Fruit fly (Drosophila melanogaster) whole organism, embryonic: ENCODE results near the gene CG5381.
A peak's percentile ranks its signal among the peaks of the same experiment; 100 is the strongest.

Experiments
- Abd-B ChIP-seq: fragments of 200-800 bp; sonication (Bioruptor generic); optimal IDR thresholded peaks from 2 replicates; lab custom pipeline; 2018; ENCODE audit warnings: missing biosample characterization, mild to moderate bottlenecking, missing genetic modification characterization, moderate library complexity
- Asciz ChIP-seq: fragments of 200-800 bp; sonication (Bioruptor generic); optimal IDR thresholded peaks from 2 replicates; lab custom pipeline; 2017; ENCODE audit warnings: missing biosample characterization, mild to moderate bottlenecking, missing genetic modification characterization, missing genetic modification reagents
- CG11398 ChIP-seq: fragments of 200-800 bp; sonication (Bioruptor generic); optimal IDR thresholded peaks from 2 replicates; lab custom pipeline; 2016; ENCODE audit warnings: missing biosample characterization, missing genetic modification characterization
- CG11723 ChIP-seq: fragments of 200-800 bp; sonication (Bioruptor generic); optimal IDR thresholded peaks from 2 replicates; lab custom pipeline; 2017; ENCODE audit warnings: missing biosample characterization, mild to moderate bottlenecking, missing genetic modification characterization
- CG12104 ChIP-seq: fragments of 200-800 bp; sonication (Bioruptor generic); optimal IDR thresholded peaks from 3 replicates; lab custom pipeline; 2016; ENCODE audit warnings: missing biosample characterization, missing genetic modification characterization
- CG12299 ChIP-seq: fragments of 200-800 bp; sonication (Bioruptor generic); optimal IDR thresholded peaks from 2 replicates; lab custom pipeline; 2018; ENCODE audit warnings: missing biosample characterization, mild to moderate bottlenecking, missing genetic modification characterization
- CG13424 ChIP-seq: fragments of 200-800 bp; sonication (Bioruptor generic); optimal IDR thresholded peaks from 2 replicates; lab custom pipeline; 2019; ENCODE audit warnings: missing biosample characterization, mild to moderate bottlenecking, missing genetic modification characterization, moderate library complexity
- CG13624 ChIP-seq: fragments of 200-800 bp; sonication (Bioruptor generic); optimal IDR thresholded peaks from 2 replicates; lab custom pipeline; 2016; ENCODE audit warnings: missing biosample characterization, missing genetic modification characterization
- CG1603 ChIP-seq: fragments of 200-800 bp; sonication (Bioruptor generic); optimal IDR thresholded peaks from 2 replicates; lab custom pipeline; 2019; ENCODE audit warnings: missing biosample characterization, mild to moderate bottlenecking, missing genetic modification characterization, moderate library complexity
- CG1647 ChIP-seq: fragments of 200-800 bp; sonication (Bioruptor generic); optimal IDR thresholded peaks from 3 replicates; lab custom pipeline; 2016; ENCODE audit warnings: missing biosample characterization, missing genetic modification characterization
- CG16815 ChIP-seq: fragments of 200-800 bp; sonication (Bioruptor generic); optimal IDR thresholded peaks from 3 replicates; lab custom pipeline; 2017; ENCODE audit warnings: missing biosample characterization, mild to moderate bottlenecking, missing genetic modification characterization
- CG17361 ChIP-seq: fragments of 200-800 bp; sonication (Bioruptor generic); IDR thresholded peaks from 3 replicates; pipeline ENCODE4 v1.3.6; 2022; ENCODE audit warnings: missing biosample characterization, missing genetic modification characterization
- CG18011 ChIP-seq: fragments of 200-800 bp; sonication (Bioruptor generic); optimal IDR thresholded peaks from 2 replicates; lab custom pipeline; 2017; ENCODE audit warnings: missing biosample characterization, missing genetic modification characterization, mild to moderate bottlenecking, moderate library complexity, missing genotype
- CG2712 ChIP-seq: fragments of 200-800 bp; optimal IDR thresholded peaks from 3 replicates; lab custom pipeline; 2019; ENCODE audit warnings: missing biosample characterization, mild to moderate bottlenecking, missing genetic modification characterization, moderate library complexity
- CG30020 ChIP-seq: fragments of 200-800 bp; optimal IDR thresholded peaks from 2 replicates; lab custom pipeline; 2019; ENCODE audit warnings: missing biosample characterization, mild to moderate bottlenecking, missing genetic modification characterization, moderate library complexity
- CG5953 ChIP-seq: fragments of 200-800 bp; sonication (Bioruptor generic); IDR thresholded peaks from 2 replicates; pipeline ENCODE4 v1.3.6; 2022; ENCODE audit warnings: missing biosample characterization, missing genetic modification characterization
- CG6813 ChIP-seq: fragments of 200-800 bp; sonication (Bioruptor generic); optimal IDR thresholded peaks from 2 replicates; lab custom pipeline; 2017; ENCODE audit warnings: missing biosample characterization, missing genetic modification characterization, mild to moderate bottlenecking, moderate library complexity, missing genetic modification reagents
- CG7928 ChIP-seq: fragments of 200-800 bp; sonication (Bioruptor generic); optimal IDR thresholded peaks from 2 replicates; lab custom pipeline; 2017; ENCODE audit warnings: missing biosample characterization, mild to moderate bottlenecking, missing genetic modification characterization
- CG7987 ChIP-seq: fragments of 200-800 bp; sonication (Bioruptor generic); optimal IDR thresholded peaks from 2 replicates; lab custom pipeline; 2018; ENCODE audit warnings: missing biosample characterization, mild to moderate bottlenecking, missing genetic modification characterization, moderate library complexity
- CG8281 ChIP-seq: fragments of 200-800 bp; sonication (Bioruptor generic); optimal IDR thresholded peaks from 2 replicates; lab custom pipeline; 2018; ENCODE audit warnings: missing biosample characterization, mild to moderate bottlenecking, missing genetic modification characterization, moderate library complexity
- CG8924 ChIP-seq: fragments of 200-800 bp; optimal IDR thresholded peaks from 3 replicates; lab custom pipeline; 2019; ENCODE audit warnings: missing biosample characterization, mild to moderate bottlenecking, missing genetic modification characterization, moderate library complexity
- D ChIP-seq, 2 experiments: fragments of 200-800 bp in 1 of 2; fragments of >200 bp in 1 of 2; sonication (Bioruptor generic) in 1 of 2; optimal IDR thresholded peaks; 2 replicates in 1 of 2; 3 replicates in 1 of 2; lab custom pipeline; 2017; ENCODE audit warnings: mild to moderate bottlenecking in 1 of 2, missing biosample characterization in 1 of 2, missing genetic modification characterization in 1 of 2, missing genetic modification reagents in 1 of 2
- D19B ChIP-seq: fragments of 200-800 bp; sonication (Bioruptor generic); optimal IDR thresholded peaks from 2 replicates; lab custom pipeline; 2017; ENCODE audit warnings: missing biosample characterization, mild to moderate bottlenecking, missing genetic modification characterization
- Dad ChIP-seq: fragments of 200-800 bp; sonication (Bioruptor generic); optimal IDR thresholded peaks from 3 replicates; lab custom pipeline; 2016; ENCODE audit warnings: missing biosample characterization, missing genetic modification characterization
- Dek ChIP-seq: fragments of 200-800 bp; sonication (Bioruptor generic); optimal IDR thresholded peaks from 3 replicates; lab custom pipeline; 2019; ENCODE audit warnings: missing biosample characterization, mild to moderate bottlenecking, missing genetic modification characterization, moderate library complexity
- Gsc ChIP-seq: fragments of 200-800 bp; sonication (Bioruptor generic); IDR thresholded peaks from 2 replicates; pipeline ENCODE4 v1.3.6; 2022; ENCODE audit warnings: missing biosample characterization, missing genetic modification characterization
- Lim3 ChIP-seq: fragments of 200-800 bp; sonication (Bioruptor generic); IDR thresholded peaks from 2 replicates; pipeline ENCODE4 v1.3.6; 2022; ENCODE audit warnings: missing biosample characterization, missing genetic modification characterization
- Max ChIP-seq: fragments of 200-800 bp; sonication (Bioruptor generic); optimal IDR thresholded peaks from 2 replicates; lab custom pipeline; 2016; ENCODE audit warnings: missing biosample characterization, mild to moderate bottlenecking, missing genetic modification characterization
- Nf-YC ChIP-seq: fragments of 200-800 bp; optimal IDR thresholded peaks from 3 replicates; lab custom pipeline; 2019; ENCODE audit warnings: missing biosample characterization, mild to moderate bottlenecking, missing genetic modification characterization, moderate library complexity
- Ptx1 ChIP-seq: fragments of 200-800 bp; sonication (Bioruptor generic); IDR thresholded peaks from 2 replicates; pipeline ENCODE4 v1.3.6; 2022; ENCODE audit warnings: missing biosample characterization, missing genetic modification characterization
- Rx ChIP-seq: fragments of 200-800 bp; sonication (Bioruptor generic); IDR thresholded peaks from 2 replicates; pipeline ENCODE4 v1.3.6; 2022; ENCODE audit warnings: missing biosample characterization, missing genetic modification characterization
- Sry-β ChIP-seq: fragments of 200-800 bp; sonication (Bioruptor generic); optimal IDR thresholded peaks from 2 replicates; lab custom pipeline; 2018; ENCODE audit warnings: missing biosample characterization, mild to moderate bottlenecking, missing genetic modification characterization, moderate library complexity
- Sry-δ ChIP-seq: fragments of 200-800 bp; sonication (Bioruptor generic); optimal IDR thresholded peaks from 2 replicates; lab custom pipeline; 2016; ENCODE audit warnings: missing biosample characterization, missing genetic modification characterization
- Vsx1 ChIP-seq: fragments of 200-800 bp; sonication (Bioruptor generic); optimal IDR thresholded peaks from 2 replicates; lab custom pipeline; 2017; ENCODE audit warnings: missing biosample characterization, mild to moderate bottlenecking, missing genetic modification characterization, missing genetic modification reagents
- Xbp1 ChIP-seq: fragments of 200-800 bp; sonication (Bioruptor generic); optimal IDR thresholded peaks from 3 replicates; lab custom pipeline; 2016; ENCODE audit warnings: missing biosample characterization, mild to moderate bottlenecking, missing genetic modification characterization
- abd-A ChIP-seq: fragments of 200-800 bp; sonication (Bioruptor generic); optimal IDR thresholded peaks from 3 replicates; lab custom pipeline; 2019; ENCODE audit warnings: missing biosample characterization, mild to moderate bottlenecking, missing genetic modification characterization, moderate library complexity
- ase ChIP-seq: fragments of 200-800 bp; sonication (Bioruptor generic); IDR thresholded peaks from 3 replicates; pipeline ENCODE4 v1.3.6; 2022; ENCODE audit warnings: missing biosample characterization, missing genetic modification characterization
- btn ChIP-seq: fragments of 200-800 bp; sonication (Bioruptor generic); optimal IDR thresholded peaks from 2 replicates; lab custom pipeline; 2016; ENCODE audit warnings: missing biosample characterization, missing genetic modification characterization
- crp ChIP-seq, 2 experiments: fragments of 200-800 bp; sonication (Bioruptor generic); optimal IDR thresholded peaks; 2 replicates in 1 of 2; 3 replicates in 1 of 2; lab custom pipeline; 2017; ENCODE audit warnings: missing biosample characterization in 2 of 2, missing genetic modification characterization in 2 of 2, mild to moderate bottlenecking in 1 of 2, moderate library complexity in 1 of 2
- dpn ChIP-seq, 2 experiments: fragments of 200-800 bp; sonication (Bioruptor generic); optimal IDR thresholded peaks; 3 replicates each; lab custom pipeline; 2016; ENCODE audit warnings: missing biosample characterization in 2 of 2, missing genetic modification characterization in 2 of 2
- ewg ChIP-seq: fragments of 200-800 bp; sonication (Bioruptor generic); optimal IDR thresholded peaks from 3 replicates; lab custom pipeline; 2017; ENCODE audit warnings: mild to moderate bottlenecking, missing biosample characterization, missing genetic modification reagents, missing genetic modification characterization
- fd102C ChIP-seq: fragments of 200-800 bp; sonication (Bioruptor generic); optimal IDR thresholded peaks from 2 replicates; lab custom pipeline; 2018; ENCODE audit warnings: missing biosample characterization, mild to moderate bottlenecking, missing genetic modification characterization, moderate library complexity
- gsb-n ChIP-seq: fragments of 200-800 bp; sonication (Bioruptor generic); optimal IDR thresholded peaks from 3 replicates; lab custom pipeline; 2018; ENCODE audit warnings: missing biosample characterization, mild to moderate bottlenecking, missing genetic modification characterization
- ind ChIP-seq: fragments of 200-800 bp; sonication (Bioruptor generic); optimal IDR thresholded peaks from 3 replicates; lab custom pipeline; 2016; ENCODE audit warnings: missing biosample characterization, missing genetic modification characterization
- maf-S ChIP-seq: fragments of 200-800 bp; sonication (Bioruptor generic); optimal IDR thresholded peaks from 2 replicates; lab custom pipeline; 2016; ENCODE audit warnings: missing biosample characterization, missing genetic modification characterization
- nau ChIP-seq: fragments of 200-800 bp; sonication (Bioruptor generic); optimal IDR thresholded peaks from 3 replicates; lab custom pipeline; 2017; ENCODE audit warnings: missing biosample characterization, mild to moderate bottlenecking, missing genetic modification characterization, missing genetic modification reagents
- nmo ChIP-seq: fragments of 200-800 bp; sonication (Bioruptor generic); optimal IDR thresholded peaks from 2 replicates; lab custom pipeline; 2018; ENCODE audit warnings: missing biosample characterization, mild to moderate bottlenecking, missing genetic modification characterization, moderate library complexity
- pros ChIP-seq: fragments of 200-800 bp; sonication (Bioruptor generic); optimal IDR thresholded peaks from 3 replicates; lab custom pipeline; 2019; ENCODE audit warnings: missing biosample characterization, mild to moderate bottlenecking, missing genetic modification characterization, moderate library complexity
- rib ChIP-seq: fragments of 200-800 bp; sonication (Bioruptor generic); IDR thresholded peaks from 2 replicates; pipeline ENCODE4 v1.3.6; 2022; ENCODE audit warnings: missing biosample characterization, missing genetic modification characterization
- zen ChIP-seq: fragments of 200-800 bp; sonication (Bioruptor generic); optimal IDR thresholded peaks from 3 replicates; lab custom pipeline; 2018; ENCODE audit warnings: missing biosample characterization, mild to moderate bottlenecking, missing genetic modification characterization, moderate library complexity

CG5381 gene

DNA sequence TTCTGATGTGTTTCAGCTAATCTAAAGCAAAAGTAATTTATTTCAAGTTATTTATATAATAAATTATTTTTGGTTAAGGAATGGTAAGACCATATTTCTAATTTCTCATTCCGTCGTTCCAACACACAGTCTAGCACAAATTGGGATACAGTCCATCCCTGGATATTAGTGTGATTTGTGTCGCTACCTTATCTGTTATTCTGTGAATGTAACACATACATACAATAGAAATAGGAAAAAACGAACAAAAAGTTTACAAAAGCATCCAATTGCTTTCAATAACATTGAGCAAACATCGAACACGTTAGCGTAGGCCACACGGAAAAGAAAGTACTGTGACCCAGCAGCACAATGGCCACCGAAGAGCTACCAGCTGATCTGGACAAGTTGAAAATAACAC is 43.6 kb upstream of the CG5381 start, which contains the start of gene CG5056 (continued):
- TF ChIP-seq CG2712 (peak; percentile 63), CG17361 (GFP tag; lab: Robert Waterston, UW) (peak; percentile 54; the same call in 2 of the 3 replicates), CG8281 (no peak), Vsx1 (GFP tag; lab: Kevin White, UChicago) (no peak), D (optimal IDR thresholded peaks at IDR 0.05; lab: Kevin White, UChicago) (no peak), D (GFP tag; optimal IDR thresholded peaks at IDR 0.05; lab: Kevin White, UChicago) (peak; percentile 22), CG13424 (tag; lab: Kevin White, UChicago) (peak; percentile 30), CG12104 (GFP tag; lab: Kevin White, UChicago) (no peak), Nf-YC (tag; lab: Kevin White, UChicago) (peak; percentile 53), CG5953 (GFP tag; lab: Robert Waterston, UW) (no peak), crp (GFP tag; optimal IDR thresholded peaks at IDR 0.05; lab: Kevin White, UChicago) (peak in 1 of 2 experiments; percentile 66), Ptx1 (GFP tag; lab: Robert Waterston, UW) (no peak), CG16815 (GFP tag; lab: Kevin White, UChicago) (no peak), fd102C (no peak), CG11723 (GFP tag; lab: Kevin White, UChicago) (peak; percentile 87), CG12299 (no peak), Sry-δ (GFP tag; lab: Kevin White, UChicago) (peak; percentile 26), Dek (tag; lab: Kevin White, UChicago) (no peak), gsb-n (tag; lab: Kevin White, UChicago) (no peak), CG30020 (peak; percentile 100), CG1603 (tag; lab: Kevin White, UChicago) (peak; percentile 100), Gsc (GFP tag; lab: Robert Waterston, UW) (no peak), CG18011 (no peak), Rx (GFP tag; lab: Robert Waterston, UW) (no peak), pros (GFP tag; lab: Kevin White, UChicago) (no peak), rib (GFP tag; lab: Robert Waterston, UW) (no peak), Dad (no peak), maf-S (no peak), CG13624 (GFP tag; lab: Kevin White, UChicago) (no peak), Lim3 (GFP tag; lab: Robert Waterston, UW) (no peak), ind (GFP tag; lab: Kevin White, UChicago) (no peak), CG6813 (no peak), dpn (GFP tag; optimal IDR thresholded peaks at IDR 0.05; lab: Kevin White, UChicago) (peak in 1 of 2 experiments; percentile 31), ase (no peak), Abd-B (GFP tag; lab: Kevin White, UChicago) (peak; percentile 36), nmo (GFP tag; lab: Kevin White, UChicago) (peak; percentile 64), nau (GFP tag; lab: Kevin White, UChicago) (no peak), zen (tag; lab: Kevin White, UChicago) (peak; percentile 41), abd-A (no peak), Asciz (no peak), CG7987 (GFP tag; lab: Kevin White, UChicago) (peak; percentile 5), D19B (no peak), ewg (GFP tag; lab: Kevin White, UChicago) (peak; percentile 41), CG1647 (GFP tag; lab: Kevin White, UChicago) (no peak), CG7928 (peak; percentile 95), CG11398 (GFP tag; lab: Kevin White, UChicago) (no peak), btn (GFP tag; lab: Kevin White, UChicago) (no peak), CG8924 (peak; percentile 59), Max (GFP tag; lab: Kevin White, UChicago) (peak; percentile 17), Sry-β (peak; percentile 50), Xbp1 (GFP tag; lab: Kevin White, UChicago) (peak; percentile 28)
